Fruit fly (Drosophila melanogaster): ENCODE data around the gene CG42337.

DNA sequence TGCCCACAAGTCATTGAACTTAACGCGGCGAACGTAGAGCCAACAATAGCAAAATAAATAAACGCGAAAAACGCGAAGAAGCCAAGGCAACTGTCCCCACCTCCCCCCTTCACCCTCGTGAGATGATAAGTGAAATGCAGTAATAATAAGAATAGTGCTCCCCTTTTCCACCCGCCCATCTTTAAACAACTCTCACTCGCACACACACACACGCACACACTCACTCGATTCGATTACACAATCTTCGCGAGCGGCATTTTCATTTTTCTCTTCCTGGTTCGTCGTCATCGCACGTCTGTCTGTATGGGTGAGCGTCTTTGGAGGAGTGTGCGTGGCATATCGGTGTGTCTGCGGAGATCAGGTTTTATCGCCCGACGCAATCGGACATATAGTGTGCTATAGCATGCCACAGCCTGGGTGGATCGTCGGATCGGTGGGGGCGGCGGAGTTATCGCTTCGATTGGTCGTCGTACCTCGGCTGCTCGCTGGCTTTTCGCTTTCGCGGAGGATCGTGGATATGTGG is 31.6 kb upstream of the CG42337 start:
- no peak for TF ChIP-seq ind (GFP tag; optimal IDR thresholded peaks at IDR 0.05)
- TF ChIP-seq CG5953 (GFP tag; IDR thresholded peaks at IDR 0.05): no peak
- TF ChIP-seq CG15011 (GFP tag; optimal IDR thresholded peaks at IDR 0.05): no peak
- TF ChIP-seq Gug (GFP tag; IDR thresholded peaks at IDR 0.05): no peak
- no peak for TF ChIP-seq gro (GFP tag; optimal IDR thresholded peaks at IDR 0.05)
- no peak for TF ChIP-seq Vsx1 (GFP tag; optimal IDR thresholded peaks at IDR 0.05)
- TF ChIP-seq Hr51 (GFP tag; optimal IDR thresholded peaks at IDR 0.05): no peak
- no peak for TF ChIP-seq al (GFP tag; IDR thresholded peaks at IDR 0.05)
- TF ChIP-seq nom (GFP tag; optimal IDR thresholded peaks at IDR 0.05): no peak
- no peak for TF ChIP-seq CG17912 (GFP tag; optimal IDR thresholded peaks at IDR 0.05)

All from whole organism, embryonic.